Fruit fly (Drosophila melanogaster) whole organism, embryonic: ENCODE data around the gene CG5665.

Source experiments
- Atf-2 ChIP-seq: fragments of 200-800 bp; sonication (Bioruptor generic); optimal IDR thresholded peaks from 2 replicates; lab custom pipeline; 2016; ENCODE audit warnings: missing biosample characterization, missing genetic modification characterization
- Bdp1 ChIP-seq: fragments of 200-800 bp; sonication (Bioruptor generic); optimal IDR thresholded peaks from 3 replicates; lab custom pipeline; 2016; ENCODE audit warnings: missing biosample characterization, missing genetic modification characterization
- CG11504 ChIP-seq: fragments of 200-800 bp; sonication (Bioruptor generic); optimal IDR thresholded peaks from 3 replicates; lab custom pipeline; 2019; ENCODE audit warnings: missing biosample characterization, mild to moderate bottlenecking, missing genetic modification characterization, moderate library complexity
- CG11560 ChIP-seq: fragments of 200-800 bp; sonication (Bioruptor generic); IDR thresholded peaks from 3 replicates; pipeline ENCODE4 v1.3.6; 2022; ENCODE audit warnings: missing biosample characterization, missing genetic modification characterization
- CG13424 ChIP-seq: fragments of 200-800 bp; sonication (Bioruptor generic); optimal IDR thresholded peaks from 2 replicates; lab custom pipeline; 2019; ENCODE audit warnings: missing biosample characterization, mild to moderate bottlenecking, missing genetic modification characterization, moderate library complexity
- CG14050 ChIP-seq: fragments of 200-800 bp; sonication (Bioruptor generic); IDR thresholded peaks from 3 replicates; pipeline ENCODE4 v1.3.6; 2022; ENCODE audit warnings: missing biosample characterization, missing genetic modification characterization
- CG1529 ChIP-seq: fragments of 200-800 bp; sonication (Bioruptor generic); optimal IDR thresholded peaks from 3 replicates; lab custom pipeline; 2018; ENCODE audit warnings: missing biosample characterization, missing genetic modification characterization
- CG17361 ChIP-seq: fragments of 200-800 bp; sonication (Bioruptor generic); IDR thresholded peaks from 3 replicates; pipeline ENCODE4 v1.3.6; 2022; ENCODE audit warnings: missing biosample characterization, missing genetic modification characterization
- CG17802 ChIP-seq: fragments of 200-800 bp; sonication (Bioruptor generic); optimal IDR thresholded peaks from 2 replicates; lab custom pipeline; 2018; ENCODE audit warnings: missing biosample characterization, mild to moderate bottlenecking, missing genetic modification characterization, moderate library complexity
- CG17912 ChIP-seq: fragments of 200-800 bp; sonication (Bioruptor generic); optimal IDR thresholded peaks from 2 replicates; lab custom pipeline; 2018; ENCODE audit warnings: missing biosample characterization, mild to moderate bottlenecking, missing genetic modification characterization
- CG2199 ChIP-seq: fragments of 200-800 bp; sonication (Bioruptor generic); IDR thresholded peaks from 3 replicates; pipeline ENCODE4 v1.3.6; 2022; ENCODE audit warnings: missing biosample characterization, missing genetic modification characterization
- CG3163 ChIP-seq: fragments of 200-800 bp; sonication (Bioruptor generic); optimal IDR thresholded peaks from 3 replicates; lab custom pipeline; 2016; ENCODE audit warnings: missing biosample characterization, missing genetic modification characterization
- CG6689 ChIP-seq: fragments of 200-800 bp; sonication (Bioruptor generic); IDR thresholded peaks from 2 replicates; pipeline ENCODE4 v1.3.6; 2022; ENCODE audit warnings: missing biosample characterization, missing genetic modification characterization
- CG6791 ChIP-seq: fragments of 200-800 bp; sonication (Bioruptor generic); IDR thresholded peaks from 3 replicates; pipeline ENCODE4 v1.3.6; 2022; ENCODE audit warnings: missing biosample characterization, missing genetic modification characterization; ENCODE audit not compliant: partially characterized antibody
- CG6813 ChIP-seq: fragments of 200-800 bp; sonication (Bioruptor generic); optimal IDR thresholded peaks from 2 replicates; lab custom pipeline; 2017; ENCODE audit warnings: missing biosample characterization, missing genetic modification characterization, mild to moderate bottlenecking, moderate library complexity, missing genetic modification reagents
- CG7745 ChIP-seq: fragments of 200-800 bp; sonication (Bioruptor generic); optimal IDR thresholded peaks from 2 replicates; lab custom pipeline; 2018; ENCODE audit warnings: missing biosample characterization, mild to moderate bottlenecking, missing genetic modification characterization, moderate library complexity
- CG9437 ChIP-seq: fragments of 200-800 bp; sonication (Bioruptor generic); optimal IDR thresholded peaks from 2 replicates; lab custom pipeline; 2018; ENCODE audit warnings: missing biosample characterization, mild to moderate bottlenecking, missing genetic modification characterization
- Dbx ChIP-seq: fragments of 200-800 bp; sonication (Bioruptor generic); IDR thresholded peaks from 3 replicates; pipeline ENCODE4 v1.3.6; 2022; ENCODE audit warnings: missing biosample characterization, missing genetic modification characterization
- Dp ChIP-seq: fragments of 200-800 bp; sonication (Bioruptor generic); optimal IDR thresholded peaks from 2 replicates; lab custom pipeline; 2018; ENCODE audit warnings: missing biosample characterization, mild to moderate bottlenecking, missing genetic modification characterization, moderate library complexity
- Elba2 ChIP-seq: fragments of 200-800 bp; sonication (Bioruptor generic); optimal IDR thresholded peaks from 3 replicates; lab custom pipeline; 2016; ENCODE audit warnings: missing biosample characterization, missing genetic modification characterization
- Fer2 ChIP-seq: fragments of 200-800 bp; sonication (Bioruptor generic); optimal IDR thresholded peaks from 2 replicates; lab custom pipeline; 2018; ENCODE audit warnings: missing biosample characterization, mild to moderate bottlenecking, missing genetic modification characterization, moderate library complexity
- HHEX ChIP-seq: fragments of 200-800 bp; sonication (Bioruptor generic); optimal IDR thresholded peaks from 3 replicates; lab custom pipeline; 2017; ENCODE audit warnings: missing biosample characterization, mild to moderate bottlenecking, missing genetic modification characterization, missing genetic modification reagents
- MESR4 ChIP-seq: fragments of 200-800 bp; sonication (Bioruptor generic); optimal IDR thresholded peaks from 2 replicates; lab custom pipeline; 2018; ENCODE audit warnings: missing biosample characterization, mild to moderate bottlenecking, missing genetic modification characterization, moderate library complexity
- Mad ChIP-seq: fragments of 200-800 bp; sonication (Bioruptor generic); optimal IDR thresholded peaks from 2 replicates; lab custom pipeline; 2016; ENCODE audit warnings: missing biosample characterization, missing genetic modification characterization
- Meics ChIP-seq: fragments of 200-800 bp; sonication (Bioruptor generic); optimal IDR thresholded peaks from 2 replicates; lab custom pipeline; 2017; ENCODE audit warnings: missing biosample characterization, mild to moderate bottlenecking, missing genetic modification characterization
- NfI ChIP-seq: fragments of 200-800 bp; sonication (Bioruptor generic); optimal IDR thresholded peaks from 3 replicates; lab custom pipeline; 2018; ENCODE audit warnings: missing biosample characterization, mild to moderate bottlenecking, missing genetic modification characterization, moderate library complexity
- Oaz ChIP-seq: fragments of 200-800 bp; sonication (Bioruptor generic); IDR thresholded peaks from 2 replicates; pipeline ENCODE4 v1.3.6; 2022; ENCODE audit warnings: missing biosample characterization, missing genetic modification characterization
- Sin3A ChIP-seq: fragments of >200 bp; optimal IDR thresholded peaks from 2 replicates; lab custom pipeline; 2018
- Taf1 ChIP-seq: fragments of 200-800 bp; sonication (Bioruptor generic); IDR thresholded peaks from 2 replicates; pipeline ENCODE4 v1.3.6; 2022; ENCODE audit warnings: missing biosample characterization, missing genetic modification characterization
- bsh ChIP-seq, 2 experiments: fragments of 200-800 bp; sonication (Bioruptor generic); optimal IDR thresholded peaks; 2 replicates each; lab custom pipeline; 2017 to 2018; ENCODE audit warnings: mild to moderate bottlenecking in 2 of 2, missing biosample characterization in 2 of 2, missing genetic modification characterization in 2 of 2, moderate library complexity in 1 of 2
- chinmo ChIP-seq: fragments of 200-800 bp; sonication (Bioruptor generic); IDR thresholded peaks from 4 replicates; pipeline ENCODE4 v1.3.6; 2022; ENCODE audit warnings: missing biosample characterization, missing genetic modification characterization; ENCODE audit not compliant: partially characterized antibody
- chn ChIP-seq: fragments of 200-800 bp; sonication (Bioruptor generic); optimal IDR thresholded peaks from 2 replicates; lab custom pipeline; 2016; ENCODE audit warnings: missing biosample characterization, missing genetic modification characterization
- crc ChIP-seq: fragments of 200-800 bp; sonication (Bioruptor generic); optimal IDR thresholded peaks from 2 replicates; lab custom pipeline; 2016; ENCODE audit warnings: missing biosample characterization, missing genetic modification characterization
- crp ChIP-seq, 2 experiments: fragments of 200-800 bp; sonication (Bioruptor generic); optimal IDR thresholded peaks; 2 replicates in 1 of 2; 3 replicates in 1 of 2; lab custom pipeline; 2017; ENCODE audit warnings: missing biosample characterization in 2 of 2, missing genetic modification characterization in 2 of 2, mild to moderate bottlenecking in 1 of 2, moderate library complexity in 1 of 2
- dm ChIP-seq: fragments of 200-800 bp; sonication (Bioruptor generic); optimal IDR thresholded peaks from 3 replicates; lab custom pipeline; 2016; ENCODE audit warnings: missing biosample characterization, missing genetic modification characterization
- dmrt99B ChIP-seq: fragments of 200-800 bp; sonication (Bioruptor generic); optimal IDR thresholded peaks from 2 replicates; lab custom pipeline; 2018; ENCODE audit warnings: missing biosample characterization, mild to moderate bottlenecking, missing genetic modification characterization, moderate library complexity
- exex ChIP-seq: fragments of 200-800 bp; sonication (Bioruptor generic); optimal IDR thresholded peaks from 4 replicates; lab custom pipeline; 2018; ENCODE audit warnings: missing biosample characterization, mild to moderate bottlenecking, missing genetic modification characterization, moderate library complexity
- fu2 ChIP-seq: fragments of 200-800 bp; sonication (Bioruptor generic); optimal IDR thresholded peaks from 2 replicates; lab custom pipeline; 2016; ENCODE audit warnings: missing biosample characterization, missing genetic modification characterization
- gsb ChIP-seq: fragments of 200-800 bp; sonication (Bioruptor generic); IDR thresholded peaks from 2 replicates; pipeline ENCODE4 v1.3.6; 2022; ENCODE audit warnings: missing biosample characterization, missing genetic modification characterization
- gt ChIP-seq: fragments of 200-800 bp; sonication (Bioruptor generic); IDR thresholded peaks from 2 replicates; pipeline ENCODE4 v1.3.6; 2022; ENCODE audit warnings: missing biosample characterization, missing genetic modification characterization
- ham ChIP-seq: fragments of 200-800 bp; sonication (Bioruptor generic); IDR thresholded peaks from 2 replicates; pipeline ENCODE4 v1.3.6; 2022; ENCODE audit warnings: missing biosample characterization, missing genetic modification characterization
- hkb ChIP-seq, 2 experiments: fragments of 200-800 bp in 1 of 2; fragments of >200 bp in 1 of 2; sonication (Bioruptor generic) in 1 of 2; IDR thresholded peaks in 1 of 2; optimal IDR thresholded peaks in 1 of 2; 2 replicates each; pipeline versions ENCODE4 v1.3.6 to Lab custom; 2017 to 2022; ENCODE audit warnings: missing biosample characterization in 1 of 2, missing genetic modification characterization in 1 of 2
- odd ChIP-seq: fragments of 200-800 bp; sonication (Bioruptor generic); optimal IDR thresholded peaks from 2 replicates; lab custom pipeline; 2017; ENCODE audit warnings: missing biosample characterization, mild to moderate bottlenecking, missing genetic modification characterization
- tin ChIP-seq: fragments of 200-800 bp; sonication (Bioruptor generic); optimal IDR thresholded peaks from 3 replicates; lab custom pipeline; 2016; ENCODE audit warnings: missing biosample characterization, missing genetic modification characterization
- trem ChIP-seq: fragments of 200-800 bp; optimal IDR thresholded peaks from 3 replicates; lab custom pipeline; 2019; ENCODE audit warnings: missing biosample characterization, mild to moderate bottlenecking, missing genetic modification characterization, moderate library complexity
- zen2 ChIP-seq: fragments of 200-800 bp; sonication (Bioruptor generic); IDR thresholded peaks from 3 replicates; pipeline ENCODE4 v1.3.6; 2022; ENCODE audit warnings: missing biosample characterization, missing genetic modification characterization; ENCODE audit not compliant: partially characterized antibody
- zfh2 ChIP-seq: fragments of 200-800 bp; sonication (Bioruptor generic); optimal IDR thresholded peaks from 2 replicates; lab custom pipeline; 2016; ENCODE audit warnings: missing biosample characterization, missing genetic modification characterization

Gene CG5665

DNA sequence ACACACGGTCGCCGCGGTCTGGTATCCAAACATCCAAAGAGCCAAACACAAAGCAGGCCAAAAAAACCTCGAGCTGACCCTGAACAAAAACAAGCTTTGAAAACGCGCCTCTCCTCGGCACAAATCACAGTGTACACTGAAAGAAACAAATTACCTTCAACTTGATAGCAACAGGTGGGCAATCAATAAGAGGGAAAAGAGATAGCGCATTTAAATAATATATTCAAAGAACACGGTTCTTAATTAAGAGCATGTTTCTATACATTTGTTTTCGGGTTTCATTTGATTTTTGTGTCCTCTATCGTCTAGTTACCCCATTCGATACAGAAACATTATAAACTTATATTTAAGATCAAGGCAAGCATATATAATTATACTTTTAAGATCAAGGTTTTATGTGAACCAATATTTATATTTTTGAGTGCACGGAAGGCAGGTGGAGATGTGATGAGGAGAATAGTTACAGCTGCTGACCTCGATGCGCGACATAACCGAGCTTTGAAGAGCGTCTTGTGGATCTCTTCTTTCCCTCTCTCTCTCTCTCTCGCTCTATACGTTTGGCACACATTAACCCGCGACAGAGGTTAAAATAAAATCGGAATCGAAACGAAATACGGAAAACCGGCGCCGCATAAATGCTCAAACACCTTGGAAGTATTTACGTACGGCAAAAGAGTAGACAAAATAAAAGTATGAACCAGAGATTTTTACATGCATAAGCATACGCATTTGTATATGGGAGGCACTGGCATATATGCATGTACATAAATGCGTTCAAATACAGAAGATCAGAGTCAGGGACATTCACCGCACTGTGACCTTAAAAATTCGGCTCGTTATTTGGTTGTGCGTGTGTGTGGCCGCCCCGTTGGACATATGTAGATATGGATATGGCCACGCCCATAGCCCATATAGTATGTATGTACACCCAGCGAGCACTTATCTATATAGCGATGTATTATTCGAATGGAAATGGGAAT is 40.2 kb downstream of the CG5665 start (continued):
- TF ChIP-seq odd (peak; percentile 82), MESR4 (GFP tag; lab: Kevin White, UChicago) (peak; percentile 3), tin (peak; percentile 80), chinmo (peak; percentile 88), Meics (GFP tag; lab: Kevin White, UChicago) (peak; percentile 82), dm (GFP tag; lab: Kevin White, UChicago) (peak; percentile 47), Atf-2 (GFP tag; lab: Kevin White, UChicago) (peak; percentile 63), CG3163 (peak; percentile 13), exex (peak; percentile 55), NfI (GFP tag; lab: Kevin White, UChicago) (peak; percentile 87), CG11504 (tag; lab: Kevin White, UChicago) (peak; percentile 92), CG14050 (GFP tag; lab: Robert Waterston, UW) (peak; percentile 69), Bdp1 (peak; percentile 63), Sin3A (no peak), chn (GFP tag; lab: Kevin White, UChicago) (peak; percentile 73), CG17802 (peak; percentile 56), crc (peak; percentile 52), CG9437 (GFP tag; lab: Kevin White, UChicago) (peak; percentile 86), Elba2 (GFP tag; lab: Kevin White, UChicago) (peak; percentile 5), bsh (GFP tag; optimal IDR thresholded peaks at IDR 0.05; lab: Kevin White, UChicago) (peak; percentile 58 to 82), Oaz (peak; percentile 59), CG13424 (peak; percentile 91), hkb (optimal IDR thresholded peaks at IDR 0.05; lab: Kevin White, UChicago) (no peak), hkb (GFP tag; IDR thresholded peaks at IDR 0.05; lab: Robert Waterston, UW) (peak; percentile 89), CG2199 (GFP tag; lab: Robert Waterston, UW) (no peak; the same call in 2 of the 3 replicates), Dp (GFP tag; lab: Kevin White, UChicago) (no peak), ham (peak; percentile 42; the same call in 1 of the 2 replicates), crp (GFP tag; optimal IDR thresholded peaks at IDR 0.05; lab: Kevin White, UChicago) (peak in 1 of 2 experiments; percentile 50), fu2 (GFP tag; lab: Kevin White, UChicago) (peak; percentile 70), CG7745 (tag; lab: Kevin White, UChicago) (no peak), Dbx (GFP tag; lab: Robert Waterston, UW) (peak; percentile 61; the same call in 2 of the 3 replicates), zfh2 (GFP tag; lab: Kevin White, UChicago) (peak; percentile 64), CG17912 (GFP tag; lab: Kevin White, UChicago) (no peak), trem (tag; lab: Kevin White, UChicago) (peak; percentile 77), HHEX (peak; percentile 85), Fer2 (tag; lab: Kevin White, UChicago) (peak; percentile 50), CG1529 (peak; percentile 86), CG6813 (GFP tag; lab: Kevin White, UChicago) (peak; percentile 67), Taf1 (GFP tag; lab: Robert Waterston, UW) (peak; percentile 23; the same call in 1 of the 2 replicates), CG17361 (GFP tag; lab: Robert Waterston, UW) (peak; percentile 93), zen2 (GFP tag; lab: Robert Waterston, UW) (no peak), gsb (GFP tag; lab: Robert Waterston, UW) (peak; percentile 73), CG11560 (tag; lab: Robert Waterston, UW) (no peak), gt (GFP tag; lab: Robert Waterston, UW) (no peak), CG6689 (GFP tag; lab: Robert Waterston, UW) (peak; percentile 84), dmrt99B (peak; percentile 93), CG6791 (GFP tag; lab: Robert Waterston, UW) (no peak), Mad (GFP tag; lab: Kevin White, UChicago) (peak; percentile 82)
